Worm (Caenorhabditis elegans): ENCODE results near the gene ZC239.5.
"Not testable (repeated sequence)": the region's sequence is repeated elsewhere in the genome, so short reads cannot be mapped to it uniquely, and the experiment has no call there.

ZC239.5 gene

ce11 chrII:3210365-3210764 lies at the start of gene ZC239.5:
ZC239.5 (plus strand) TSS chrII:3210665.
- TF ChIP-seq tab-1 (GFP tag; IDR thresholded peaks at IDR 0.05) (no peak), ztf-29 (GFP tag; IDR thresholded peaks at IDR 0.05) (no peak), cog-1 (tag; optimal IDR thresholded peaks at IDR 0.05) (no peak), flt-1 (GFP tag; IDR thresholded peaks at IDR 0.05) (no peak), ref-1 (GFP tag; conservative IDR thresholded peaks at IDR 0.05) (no peak), klf-2 (GFP tag; conservative IDR thresholded peaks at IDR 0.05) (no peak), med-1 (GFP tag; optimal IDR thresholded peaks at IDR 0.05; ENCODE audit: insufficient read depth) (no peak), ztf-23 (GFP tag; IDR thresholded peaks at IDR 0.05) (no peak), T22C8.4 (GFP tag; IDR thresholded peaks at IDR 0.05) (no peak)

- TF ChIP-seq ztf-29 (GFP tag; IDR thresholded peaks at IDR 0.05) (no peak), tab-1 (GFP tag; IDR thresholded peaks at IDR 0.05) (no peak), klf-2 (GFP tag; conservative IDR thresholded peaks at IDR 0.05) (no peak), med-1 (GFP tag; optimal IDR thresholded peaks at IDR 0.05; ENCODE audit: insufficient read depth) (no peak), T22C8.4 (GFP tag; IDR thresholded peaks at IDR 0.05) (no peak), ref-1 (GFP tag; conservative IDR thresholded peaks at IDR 0.05) (no peak), flt-1 (GFP tag; IDR thresholded peaks at IDR 0.05) (no peak), cog-1 (tag; optimal IDR thresholded peaks at IDR 0.05) (no peak)
These were observed 40.4 kb upstream of the ZC239.5 start, which contains the start of gene fbxc-55 for ce11 chrII:3170089-3170488. fbxc-55 (minus strand) TSS chrII:3170189.

ce11 chrII:3172176-3172575 lies 38.3 kb upstream of the ZC239.5 start, which contains the start of gene Y27F2A.10:
Y27F2A.10 (minus strand) TSS chrII:3172276.
- TF ChIP-seq flt-1 (GFP tag; IDR thresholded peaks at IDR 0.05) (no peak), ztf-29 (GFP tag; IDR thresholded peaks at IDR 0.05) (no peak), T22C8.4 (GFP tag; IDR thresholded peaks at IDR 0.05) (no peak), med-1 (GFP tag; optimal IDR thresholded peaks at IDR 0.05; ENCODE audit: insufficient read depth) (no peak), klf-2 (GFP tag; conservative IDR thresholded peaks at IDR 0.05) (no peak), ztf-23 (GFP tag; IDR thresholded peaks at IDR 0.05) (no peak), tab-1 (GFP tag; IDR thresholded peaks at IDR 0.05) (no peak), ref-1 (GFP tag; conservative IDR thresholded peaks at IDR 0.05) (no peak), cog-1 (tag; optimal IDR thresholded peaks at IDR 0.05) (no peak)

- TF ChIP-seq cog-1 (tag; optimal IDR thresholded peaks at IDR 0.05); ref-1 (GFP tag; conservative IDR thresholded peaks at IDR 0.05); tab-1 (GFP tag; IDR thresholded peaks at IDR 0.05): not testable (repeated sequence)
These were observed 32.8 kb upstream of the ZC239.5 start, which contains the start of gene sri-40 for ce11 chrII:3177663-3178062. sri-40 (plus strand) TSS chrII:3177963.

- not testable (repeated sequence) for TF ChIP-seq tab-1 (GFP tag; IDR thresholded peaks at IDR 0.05); T22C8.4 (GFP tag; IDR thresholded peaks at IDR 0.05); cog-1 (tag; optimal IDR thresholded peaks at IDR 0.05)
These were observed 27.1 kb upstream of the ZC239.5 start, which contains the start of the genes Y27F2A.6 and Y27F2A.8 for ce11 chrII:3183300-3183840. Y27F2A.6 (minus strand) TSS chrII:3183400. Y27F2A.8 (plus strand) TSS chrII:3183790.

- TF ChIP-seq klf-2 (GFP tag; conservative IDR thresholded peaks at IDR 0.05); cog-1 (tag; optimal IDR thresholded peaks at IDR 0.05); ztf-23 (GFP tag; IDR thresholded peaks at IDR 0.05): not testable (repeated sequence)
These were observed 25.6 kb upstream of the ZC239.5 start, which contains the start of gene sri-78 for ce11 chrII:3184858-3185257. sri-78 (plus strand) TSS chrII:3185158.

ce11 chrII:3185848-3186247 lies 24.6 kb upstream of the ZC239.5 start:
- TF ChIP-seq ref-1 (GFP tag; conservative IDR thresholded peaks at IDR 0.05), result no peak
- TF ChIP-seq T22C8.4 (GFP tag; IDR thresholded peaks at IDR 0.05), result no peak
- TF ChIP-seq ztf-29 (GFP tag; IDR thresholded peaks at IDR 0.05), result no peak
- TF ChIP-seq cog-1 (tag; optimal IDR thresholded peaks at IDR 0.05), result no peak
- no peak for TF ChIP-seq tab-1 (GFP tag; IDR thresholded peaks at IDR 0.05)
- TF ChIP-seq flt-1 (GFP tag; IDR thresholded peaks at IDR 0.05), result no peak
- TF ChIP-seq ztf-23 (GFP tag; IDR thresholded peaks at IDR 0.05), result no peak
- no peak for TF ChIP-seq klf-2 (GFP tag; conservative IDR thresholded peaks at IDR 0.05)
- TF ChIP-seq med-1 (GFP tag; optimal IDR thresholded peaks at IDR 0.05; ENCODE audit: insufficient read depth), result no peak

ce11 chrII:3189038-3189437 lies 21.4 kb upstream of the ZC239.5 start, which contains the start of gene Y27F2A.11:
Y27F2A.11 (plus strand) TSS chrII:3189338.
- TF ChIP-seq cog-1 (tag; optimal IDR thresholded peaks at IDR 0.05); klf-2 (GFP tag; conservative IDR thresholded peaks at IDR 0.05); ref-1 (GFP tag; conservative IDR thresholded peaks at IDR 0.05): not testable (repeated sequence)

ce11 chrII:3191544-3191943 lies 18.9 kb upstream of the ZC239.5 start, which contains the start of gene Y27F2A.9:
Y27F2A.9 (minus strand) TSS chrII:3191644.
- not testable (repeated sequence) for TF ChIP-seq ztf-29 (GFP tag; IDR thresholded peaks at IDR 0.05); cog-1 (tag; optimal IDR thresholded peaks at IDR 0.05); med-1 (GFP tag; optimal IDR thresholded peaks at IDR 0.05; ENCODE audit: insufficient read depth)

- TF ChIP-seq flt-1 (GFP tag; IDR thresholded peaks at IDR 0.05) (no peak), T22C8.4 (GFP tag; IDR thresholded peaks at IDR 0.05) (no peak), tab-1 (GFP tag; IDR thresholded peaks at IDR 0.05) (no peak), cog-1 (tag; optimal IDR thresholded peaks at IDR 0.05) (no peak), klf-2 (GFP tag; conservative IDR thresholded peaks at IDR 0.05) (no peak), ref-1 (GFP tag; conservative IDR thresholded peaks at IDR 0.05) (no peak), ztf-29 (GFP tag; IDR thresholded peaks at IDR 0.05) (no peak), ztf-23 (GFP tag; IDR thresholded peaks at IDR 0.05) (no peak), med-1 (GFP tag; optimal IDR thresholded peaks at IDR 0.05; ENCODE audit: insufficient read depth) (no peak)
These were observed 14.7 kb upstream of the ZC239.5 start for ce11 chrII:3195739-3196138.

Measured in whole organism, midembryonic.